Fruit fly (Drosophila melanogaster): ENCODE data around the gene Grx3.

Gene Grx3

dm6 chr2L:13368940-13369339 lies 2.7 kb downstream of the Grx3 start, which contains the start of gene CG31855 (continued):
- TF ChIP-seq Atf-2 (GFP tag; optimal IDR thresholded peaks at IDR 0.05) (peak; percentile 54), twi (tag; optimal IDR thresholded peaks at IDR 0.05) (peak; percentile 36), mirr (GFP tag; optimal IDR thresholded peaks at IDR 0.05) (peak; percentile 66), Nf-YA (GFP tag; IDR thresholded peaks at IDR 0.05) (peak; percentile 62), bigmax (GFP tag; optimal IDR thresholded peaks at IDR 0.05) (no peak), Trl (optimal IDR thresholded peaks at IDR 0.05) (no peak), Trl (GFP tag; optimal IDR thresholded peaks at IDR 0.05) (peak; percentile 79), CG15479 (GFP tag; optimal IDR thresholded peaks at IDR 0.05) (no peak), toy (GFP tag; IDR thresholded peaks at IDR 0.05) (no peak), zf30C (GFP tag; optimal IDR thresholded peaks at IDR 0.05) (no peak), tna (GFP tag; IDR thresholded peaks at IDR 0.05; ENCODE audit: partially characterized antibody) (no peak), CG5953 (GFP tag; IDR thresholded peaks at IDR 0.05) (peak; percentile 73), Dip2 (GFP tag; IDR thresholded peaks at IDR 0.05) (no peak), slou (GFP tag; optimal IDR thresholded peaks at IDR 0.05) (peak; percentile 80), lab (GFP tag; optimal IDR thresholded peaks at IDR 0.05) (peak; percentile 91), Hmx (GFP tag; optimal IDR thresholded peaks at IDR 0.05) (peak; percentile 78), cas (GFP tag; IDR thresholded peaks at IDR 0.05) (peak; percentile 84), br (optimal IDR thresholded peaks at IDR 0.05) (no peak), zen (tag; optimal IDR thresholded peaks at IDR 0.05) (peak; percentile 26), Ravus (GFP tag; IDR thresholded peaks at IDR 0.05) (peak; percentile 9; the same call in 1 of the 2 replicates), CG3407 (GFP tag; optimal IDR thresholded peaks at IDR 0.05) (peak; percentile 67), inv (GFP tag; IDR thresholded peaks at IDR 0.05; ENCODE audit: partially characterized antibody) (no peak), Usf (GFP tag; optimal IDR thresholded peaks at IDR 0.05) (peak; percentile 9), CG9609 (GFP tag; optimal IDR thresholded peaks at IDR 0.05) (peak; percentile 69), aop (GFP tag; IDR thresholded peaks at IDR 0.05) (no peak), GATAe (GFP tag; conservative IDR thresholded peaks at IDR 0.05) (peak; percentile 30; the same call in 1 of the 2 replicates), CG4328 (GFP tag; optimal IDR thresholded peaks at IDR 0.05) (peak; percentile 80), CG16813 (GFP tag; IDR thresholded peaks at IDR 0.05; ENCODE audit: partially characterized antibody) (no peak), CG17328 (GFP tag; IDR thresholded peaks at IDR 0.05) (peak; percentile 83), CG6854 (GFP tag; optimal IDR thresholded peaks at IDR 0.05) (peak; percentile 40), CG33213 (GFP tag; optimal IDR thresholded peaks at IDR 0.05) (peak; percentile 50), CG1832 (GFP tag; optimal IDR thresholded peaks at IDR 0.05) (no peak), sima (GFP tag; optimal IDR thresholded peaks at IDR 0.05) (no peak), CG6813 (GFP tag; optimal IDR thresholded peaks at IDR 0.05) (peak; percentile 56), al (GFP tag; IDR thresholded peaks at IDR 0.05) (peak; percentile 61), eyg (GFP tag; optimal IDR thresholded peaks at IDR 0.05) (peak; percentile 41), HmgD (GFP tag; optimal IDR thresholded peaks at IDR 0.05) (no peak), sisA (GFP tag; IDR thresholded peaks at IDR 0.05) (peak; percentile 82), h (optimal IDR thresholded peaks at IDR 0.05) (no peak), Fer2 (tag; optimal IDR thresholded peaks at IDR 0.05) (peak; percentile 79), Kr (GFP tag; optimal IDR thresholded peaks at IDR 0.05) (no peak), shn (GFP tag; optimal IDR thresholded peaks at IDR 0.05) (peak; percentile 50), NK7.1 (GFP tag; optimal IDR thresholded peaks at IDR 0.05) (no peak), Gug (GFP tag; IDR thresholded peaks at IDR 0.05) (peak; percentile 77), ci (GFP tag; IDR thresholded peaks at IDR 0.05) (peak; percentile 84), tio (GFP tag; optimal IDR thresholded peaks at IDR 0.05) (no peak), Gsc (GFP tag; IDR thresholded peaks at IDR 0.05) (no peak), Oli (tag; optimal IDR thresholded peaks at IDR 0.05) (peak; percentile 63), CG15696 (tag; optimal IDR thresholded peaks at IDR 0.05) (peak; percentile 64), CG17186 (GFP tag; optimal IDR thresholded peaks at IDR 0.05) (peak; percentile 13), CG10321 (GFP tag; IDR thresholded peaks at IDR 0.05) (0 out of 2 replicates have a peak, but pooled peaks have one; percentile 21), CG2712 (tag; optimal IDR thresholded peaks at IDR 0.05) (peak; percentile 80), CG18619 (GFP tag; optimal IDR thresholded peaks at IDR 0.05) (peak; percentile 78)
